Worm (Caenorhabditis elegans) whole organism, L1 larva: ENCODE data around the gene ZK686.2.

ENCODE experiments used
- C16A3.4 ChIP-seq: fragments of 150-350 bp; optimal IDR thresholded peaks from 2 replicates; lab custom pipeline; 2014; ENCODE audit warnings: missing biosample characterization, missing genetic modification characterization
- Y116A8C.19 ChIP-seq: sonication (generic microtip); optimal IDR thresholded peaks from 2 replicates; lab custom pipeline; 2016; ENCODE audit warnings: missing compliant biosample characterization, missing genetic modification characterization, borderline replicate concordance
- alr-1 ChIP-seq: fragments of 200-800 bp; sonication (Bioruptor generic); optimal IDR thresholded peaks from 2 replicates; lab custom pipeline; 2018; ENCODE audit warnings: borderline replicate concordance, mild to moderate bottlenecking, missing genetic modification characterization, missing compliant biosample characterization
- aly-2 ChIP-seq: fragments of 150-350 bp; optimal IDR thresholded peaks from 2 replicates; lab custom pipeline; 2014; ENCODE audit warnings: missing biosample characterization, missing genetic modification characterization
- ama-1 ChIP-seq: fragments of 150-350 bp; optimal IDR thresholded peaks from 2 replicates; lab custom pipeline; 2014
- ceh-63 ChIP-seq: fragments of 200-800 bp; sonication (Bioruptor generic); optimal IDR thresholded peaks from 2 replicates; lab custom pipeline; 2018; ENCODE audit warnings: mild to moderate bottlenecking, missing genetic modification characterization, missing compliant biosample characterization
- ceh-8 ChIP-seq: fragments of 200-800 bp; sonication (Bioruptor generic); optimal IDR thresholded peaks from 2 replicates; lab custom pipeline; 2018; ENCODE audit warnings: mild to moderate bottlenecking, missing genetic modification characterization, moderate library complexity, missing compliant biosample characterization
- ceh-82 ChIP-seq, 3 experiments: fragments of 150-350 bp in 1 of 3; sonication (generic microtip) in 2 of 3; optimal IDR thresholded peaks; 2 replicates each; lab custom pipeline; 2014 to 2017; ENCODE audit warnings: missing biosample characterization in 3 of 3, missing genetic modification characterization in 3 of 3
- dpl-1 ChIP-seq, 3 experiments: fragments of 150-350 bp in 2 of 3; sonication (generic microtip) in 1 of 3; optimal IDR thresholded peaks; 2 replicates each; lab custom pipeline; 2014 to 2017; ENCODE audit warnings: missing biosample characterization in 3 of 3, missing genetic modification characterization in 3 of 3, missing genetic modification reagents in 3 of 3
- dsc-1 ChIP-seq: sonication (generic microtip); optimal IDR thresholded peaks from 2 replicates; lab custom pipeline; 2016; ENCODE audit warnings: mild to moderate bottlenecking, missing genetic modification characterization, missing compliant biosample characterization
- efl-1 ChIP-seq, 4 experiments: fragments of 150-350 bp; optimal IDR thresholded peaks in 3 of 4; peaks in 1 of 4; 1 replicate in 1 of 4; 2 replicates in 3 of 4; lab custom pipeline; 2014; ENCODE audit warnings: missing biosample characterization in 2 of 4, missing genetic modification characterization in 2 of 4, missing genetic modification reagents in 2 of 4
- efl-3 ChIP-seq: fragments of 200-800 bp; sonication (Bioruptor generic); optimal IDR thresholded peaks from 2 replicates; lab custom pipeline; 2018; ENCODE audit warnings: mild to moderate bottlenecking, missing genetic modification characterization, missing compliant biosample characterization
- egl-13 ChIP-seq: sonication (generic microtip); optimal IDR thresholded peaks from 2 replicates; lab custom pipeline; 2016; ENCODE audit warnings: missing genotype, missing genetic modification reagents, missing genetic modification characterization, missing compliant biosample characterization
- ets-5 ChIP-seq: fragments of 200-800 bp; sonication (Bioruptor generic); IDR thresholded peaks from 2 replicates; pipeline ENCODE4 v1.3.6; 2022; ENCODE audit warnings: missing genetic modification characterization, missing compliant biosample characterization
- fos-1 ChIP-seq: fragments of 150-350 bp; optimal IDR thresholded peaks from 2 replicates; lab custom pipeline; 2014; ENCODE audit warnings: missing biosample characterization, missing genetic modification characterization
- grh-1 ChIP-seq: fragments of 200-800 bp; sonication (Bioruptor generic); IDR thresholded peaks from 2 replicates; pipeline ENCODE4 v1.3.6; 2022; ENCODE audit warnings: missing genetic modification reagents, missing genetic modification characterization, missing compliant biosample characterization
- hlh-17 ChIP-seq: fragments of 200-800 bp; sonication (Bioruptor generic); optimal IDR thresholded peaks from 2 replicates; lab custom pipeline; 2018; ENCODE audit warnings: missing genetic modification characterization, mild to moderate bottlenecking, missing compliant biosample characterization, moderate library complexity, borderline replicate concordance
- hpl-2 ChIP-seq: fragments of 150-350 bp; optimal IDR thresholded peaks from 2 replicates; lab custom pipeline; 2014; ENCODE audit warnings: missing biosample characterization, missing genetic modification reagents, missing genetic modification characterization
- irx-1 ChIP-seq: sonication (generic microtip); optimal IDR thresholded peaks from 2 replicates; lab custom pipeline; 2016; ENCODE audit warnings: missing genetic modification characterization, missing compliant biosample characterization
- lin-13 ChIP-seq: fragments of 150-350 bp; optimal IDR thresholded peaks from 2 replicates; lab custom pipeline; 2014; ENCODE audit warnings: missing biosample characterization, missing genetic modification reagents, missing genetic modification characterization
- lin-14 ChIP-seq: fragments of 200-800 bp; sonication (Bioruptor generic); optimal IDR thresholded peaks from 2 replicates; lab custom pipeline; 2018; ENCODE audit warnings: mild to moderate bottlenecking, missing genetic modification characterization, moderate library complexity, missing compliant biosample characterization
- lin-15B ChIP-seq: fragments of 150-350 bp; sonication (generic microtip); optimal IDR thresholded peaks from 3 replicates; lab custom pipeline; 2014; ENCODE audit warnings: missing biosample characterization, missing genetic modification characterization
- lin-35 ChIP-seq, 2 experiments: fragments of 150-350 bp; optimal IDR thresholded peaks; 2 replicates each; lab custom pipeline; 2014; ENCODE audit warnings: missing biosample characterization in 2 of 2, missing genetic modification characterization in 2 of 2, missing genetic modification reagents in 2 of 2
- lir-3 ChIP-seq: sonication (generic microtip); optimal IDR thresholded peaks from 2 replicates; lab custom pipeline; 2016; ENCODE audit warnings: mild to moderate bottlenecking, missing genetic modification characterization, moderate library complexity, missing compliant biosample characterization; ENCODE audit not compliant: poor library complexity
- lsy-2 ChIP-seq, 2 experiments: fragments of 150-350 bp; optimal IDR thresholded peaks; 2 replicates each; lab custom pipeline; 2014; ENCODE audit warnings: missing biosample characterization in 2 of 2, missing genetic modification characterization in 2 of 2
- mab-9 ChIP-seq: fragments of 200-800 bp; sonication (Bioruptor generic); IDR thresholded peaks from 2 replicates; pipeline ENCODE4 v1.3.6; 2022; ENCODE audit warnings: missing genetic modification reagents, missing genetic modification characterization, missing compliant biosample characterization
- mdl-1 ChIP-seq, 2 experiments: fragments of 150-350 bp; optimal IDR thresholded peaks; 2 replicates each; lab custom pipeline; 2014 to 2017; ENCODE audit warnings: missing biosample characterization in 2 of 2, missing genetic modification characterization in 2 of 2, inconsistent platforms in 1 of 2
- mef-2 ChIP-seq: fragments of 150-350 bp; optimal IDR thresholded peaks from 2 replicates; lab custom pipeline; 2014; ENCODE audit warnings: missing biosample characterization, missing genetic modification characterization
- mep-1 ChIP-seq: fragments of 150-350 bp; optimal IDR thresholded peaks from 2 replicates; lab custom pipeline; 2014; ENCODE audit warnings: missing biosample characterization, missing genetic modification characterization
- nhr-12 ChIP-seq: sonication (generic microtip); optimal IDR thresholded peaks from 2 replicates; lab custom pipeline; 2017; ENCODE audit warnings: missing biosample characterization, missing genetic modification characterization
- nhr-237 ChIP-seq: fragments of 150-350 bp; optimal IDR thresholded peaks from 2 replicates; lab custom pipeline; 2014; ENCODE audit warnings: missing biosample characterization, missing genetic modification characterization
- nhr-76 ChIP-seq: sonication (generic microtip); optimal IDR thresholded peaks from 2 replicates; lab custom pipeline; 2017; ENCODE audit warnings: missing biosample characterization, missing genetic modification characterization
- nhr-85 ChIP-seq: sonication (generic microtip); peaks from one replicate; lab custom pipeline; 2016; ENCODE audit warnings: missing genetic modification characterization, inconsistent platforms, missing compliant biosample characterization
- pag-3 ChIP-seq: sonication (generic microtip); optimal IDR thresholded peaks from 2 replicates; lab custom pipeline; 2017; ENCODE audit warnings: missing genetic modification characterization, mild to moderate bottlenecking, missing compliant biosample characterization, antibody characterized with exemption, borderline replicate concordance; ENCODE audit not compliant: insufficient read depth
- rnt-1 ChIP-seq: sonication (generic microtip); optimal IDR thresholded peaks from 2 replicates; lab custom pipeline; 2016; ENCODE audit warnings: mild to moderate bottlenecking, missing genetic modification characterization, moderate library complexity, missing compliant biosample characterization
- skn-1 ChIP-seq: fragments of 150-350 bp; optimal IDR thresholded peaks from 2 replicates; lab custom pipeline; 2014; ENCODE audit warnings: missing biosample characterization, missing genetic modification characterization
- snu-23 ChIP-seq: sonication (generic microtip); optimal IDR thresholded peaks from 2 replicates; lab custom pipeline; 2016; ENCODE audit warnings: missing genetic modification characterization, missing compliant biosample characterization
- sox-4 ChIP-seq: sonication (generic microtip); optimal IDR thresholded peaks from 2 replicates; lab custom pipeline; 2016; ENCODE audit warnings: missing genetic modification characterization, missing compliant biosample characterization
- sup-37 ChIP-seq: fragments of 200-800 bp; sonication (Bioruptor generic); optimal IDR thresholded peaks from 2 replicates; lab custom pipeline; 2018; ENCODE audit warnings: mild to moderate bottlenecking, missing genetic modification characterization, missing compliant biosample characterization
- tlp-1 ChIP-seq: fragments of 150-350 bp; optimal IDR thresholded peaks from 2 replicates; lab custom pipeline; 2014; ENCODE audit warnings: missing biosample characterization, missing genetic modification characterization
- unc-130 ChIP-seq: fragments of 150-350 bp; optimal IDR thresholded peaks from 2 replicates; lab custom pipeline; 2017; ENCODE audit warnings: missing biosample characterization, missing genetic modification characterization, inconsistent platforms
- unc-30 ChIP-seq: sonication (generic microtip); optimal IDR thresholded peaks from 2 replicates; lab custom pipeline; 2017; ENCODE audit warnings: missing biosample characterization, missing genetic modification characterization
- unc-62 ChIP-seq: fragments of 150-350 bp; optimal IDR thresholded peaks from 2 replicates; lab custom pipeline; 2014; ENCODE audit warnings: missing biosample characterization, missing genetic modification reagents, missing genetic modification characterization
- unc-86 ChIP-seq: sonication (generic microtip); optimal IDR thresholded peaks from 2 replicates; lab custom pipeline; 2016; ENCODE audit warnings: missing genetic modification characterization, missing compliant biosample characterization
- unc-98 ChIP-seq: fragments of 200-800 bp; sonication (Bioruptor generic); IDR thresholded peaks from 2 replicates; pipeline ENCODE4 v1.3.6; 2022; ENCODE audit warnings: missing genetic modification characterization, missing compliant biosample characterization
- vab-15 ChIP-seq: sonication (generic microtip); optimal IDR thresholded peaks from 2 replicates; lab custom pipeline; 2017; ENCODE audit warnings: missing genotype, mild to moderate bottlenecking, missing genetic modification characterization, missing compliant biosample characterization
- zag-1 ChIP-seq: fragments of 150-350 bp; optimal IDR thresholded peaks from 2 replicates; lab custom pipeline; 2014; ENCODE audit warnings: missing biosample characterization, missing genetic modification characterization

Gene ZK686.2

DNA sequence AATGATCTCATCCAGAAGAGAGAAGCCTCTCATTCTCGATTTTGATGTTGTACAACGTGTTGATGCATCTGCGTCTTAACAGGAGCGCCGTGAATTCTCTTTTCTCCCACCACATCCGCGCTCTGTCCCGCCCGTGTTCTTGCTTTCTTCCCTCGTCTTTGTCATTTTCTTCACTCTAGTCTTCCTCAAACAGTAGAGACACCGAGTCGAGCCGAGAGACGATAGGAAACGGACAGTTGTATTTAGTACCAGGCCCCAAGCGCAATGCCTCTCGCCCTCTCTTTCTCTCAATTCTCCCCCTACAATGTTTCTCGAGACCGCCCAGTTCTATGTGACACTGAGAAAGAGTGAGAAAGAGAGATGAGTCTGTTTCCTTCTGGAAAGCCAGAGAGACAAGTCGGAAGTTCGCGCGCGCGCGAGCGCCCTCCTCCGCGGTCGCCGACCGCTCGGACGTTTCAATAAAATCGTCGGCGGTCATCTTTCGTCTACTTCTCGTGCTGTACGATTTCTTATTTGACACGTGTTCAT, 36.3 kb downstream of the ZK686.2 start, which contains the start of gene ZK112.4 (continued):
- TF ChIP-seq egl-13: peak; percentile 16
- peak in 2 of 3 experiments; percentile 32 to 56 for TF ChIP-seq ceh-82 (tag; optimal IDR thresholded peaks at IDR 0.05; lab: Kevin White, UChicago)
- peak; percentile 36 for TF ChIP-seq C16A3.4 (tag; lab: Kevin White, UChicago)
- no peak for TF ChIP-seq efl-3 (GFP tag; lab: Kevin White, UChicago)
- TF ChIP-seq nhr-85 (tag; lab: Kevin White, UChicago): peak; percentile 73
- peak; percentile 60 for TF ChIP-seq lin-13 (GFP tag; lab: Kevin White, UChicago)
- TF ChIP-seq sup-37 (GFP tag; lab: Kevin White, UChicago): no peak
- TF ChIP-seq irx-1 (tag; lab: Kevin White, UChicago): peak; percentile 39
- no peak for TF ChIP-seq fos-1 (tag; lab: Kevin White, UChicago)
- TF ChIP-seq dpl-1 (GFP tag; optimal IDR thresholded peaks at IDR 0.05; lab: Kevin White, UChicago): peak; percentile 24 to 46 (median 28)
- TF ChIP-seq efl-1 (optimal IDR thresholded peaks at IDR 0.05; lab: Kevin White, UChicago): peak; percentile 40 to 44
- peak; percentile 30 to 91 for TF ChIP-seq efl-1 (GFP tag; optimal IDR thresholded peaks at IDR 0.05 in 1 of 2; lab: Kevin White, UChicago)
- peak; percentile 62 for TF ChIP-seq skn-1 (tag; lab: Kevin White, UChicago)
- no peak for TF ChIP-seq lir-3 (tag; lab: Kevin White, UChicago)
- TF ChIP-seq aly-2 (tag; lab: Kevin White, UChicago): no peak
- TF ChIP-seq grh-1 (GFP tag; lab: Robert Waterston, UW): no peak
- no peak for TF ChIP-seq nhr-12
- no peak for TF ChIP-seq unc-130
- TF ChIP-seq lsy-2 (tag; optimal IDR thresholded peaks at IDR 0.05; lab: Kevin White, UChicago): peak; percentile 48 to 68
- peak; percentile 43 for TF ChIP-seq dsc-1 (tag; lab: Kevin White, UChicago)
- TF ChIP-seq ets-5 (GFP tag; lab: Robert Waterston, UW): no peak
- no peak for TF ChIP-seq alr-1
- TF ChIP-seq vab-15 (tag; lab: Kevin White, UChicago): no peak
- no peak for TF ChIP-seq unc-30
- peak in 1 of 2 experiments; percentile 20 for TF ChIP-seq mdl-1 (tag; optimal IDR thresholded peaks at IDR 0.05; lab: Kevin White, UChicago)
- TF ChIP-seq mep-1 (tag; lab: Kevin White, UChicago): peak; percentile 74
- TF ChIP-seq ceh-63 (GFP tag; lab: Kevin White, UChicago): no peak
- no peak for TF ChIP-seq zag-1 (tag; lab: Kevin White, UChicago)
- TF ChIP-seq pag-3 (tag; lab: Kevin White, UChicago): no peak
- TF ChIP-seq tlp-1 (tag; lab: Kevin White, UChicago): no peak
- TF ChIP-seq lin-15B (tag; lab: Kevin White, UChicago): no peak
- TF ChIP-seq lin-35 (GFP tag; optimal IDR thresholded peaks at IDR 0.05; lab: Kevin White, UChicago): peak; percentile 28 to 33
- TF ChIP-seq, all 84 proteins: peak for 35

DNA sequence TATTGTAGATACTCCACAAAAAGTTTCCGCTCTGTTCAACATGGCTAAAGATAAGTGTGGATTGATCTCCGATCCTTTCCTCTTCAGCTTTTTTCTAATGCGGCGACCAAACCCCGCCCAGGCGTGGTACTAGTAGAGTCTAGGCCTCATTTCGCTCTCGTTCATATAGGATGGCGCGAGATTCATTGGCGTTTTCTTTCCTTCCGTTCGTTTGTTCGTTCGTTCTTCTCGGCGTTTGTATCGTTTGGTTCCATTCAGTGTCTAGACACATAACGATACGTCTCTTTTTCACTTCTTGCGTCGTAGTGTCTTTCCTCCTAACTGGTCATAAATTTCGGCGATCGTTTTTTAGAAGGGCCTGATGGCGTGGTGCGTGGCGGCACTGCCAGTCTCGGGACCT, 36.8 kb downstream of the ZK686.2 start:
- peak; percentile 3 for TF ChIP-seq ama-1
- TF ChIP-seq rnt-1: no peak

DNA sequence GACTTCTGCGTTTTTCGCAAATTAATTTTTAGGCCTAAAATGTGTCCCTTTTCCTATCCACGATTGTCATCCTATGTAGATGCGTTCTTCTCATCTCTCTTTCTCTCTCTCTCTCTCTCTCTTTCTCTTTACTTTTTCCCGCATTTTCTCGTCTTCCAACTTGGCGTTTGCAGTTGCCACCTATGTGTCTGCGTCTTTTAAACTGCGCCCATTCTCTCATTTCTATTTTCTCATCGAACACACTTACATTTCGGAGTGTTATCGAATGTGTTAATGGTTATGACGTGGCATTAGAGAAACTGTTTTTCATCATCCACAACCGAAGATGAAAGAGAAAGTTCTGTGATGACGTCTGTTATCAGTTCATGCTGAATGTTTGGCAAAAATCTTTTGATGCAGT, 37.4 kb downstream of the ZK686.2 start:
- TF ChIP-seq mab-9: no peak
- no peak for TF ChIP-seq aly-2 (tag; lab: Kevin White, UChicago)
- TF ChIP-seq lin-15B (tag; lab: Kevin White, UChicago): no peak
- TF ChIP-seq unc-62 (GFP tag; lab: Kevin White, UChicago): no peak
- TF ChIP-seq dsc-1 (tag; lab: Kevin White, UChicago): no peak
- TF ChIP-seq snu-23: peak; percentile 71
- TF ChIP-seq sox-4: no peak
- no peak for TF ChIP-seq pag-3 (tag; lab: Kevin White, UChicago)
- TF ChIP-seq unc-98 (GFP tag; lab: Robert Waterston, UW): no peak
- peak; percentile 23 to 55 for TF ChIP-seq efl-1 (optimal IDR thresholded peaks at IDR 0.05; lab: Kevin White, UChicago)
- TF ChIP-seq efl-1 (GFP tag; optimal IDR thresholded peaks at IDR 0.05 in 1 of 2; lab: Kevin White, UChicago): peak in 1 of 2 experiments; percentile 83
- TF ChIP-seq lin-14 (GFP tag; lab: Kevin White, UChicago): peak; percentile 90
- no peak for TF ChIP-seq mef-2 (tag; lab: Kevin White, UChicago)
- TF ChIP-seq nhr-12: no peak
- no peak for TF ChIP-seq hpl-2 (GFP tag; lab: Kevin White, UChicago)
- TF ChIP-seq ceh-8 (GFP tag; lab: Kevin White, UChicago): no peak
- peak; percentile 18 to 25 for TF ChIP-seq lin-35 (GFP tag; optimal IDR thresholded peaks at IDR 0.05; lab: Kevin White, UChicago)
- no peak for TF ChIP-seq hlh-17
- TF ChIP-seq Y116A8C.19 (tag; lab: Kevin White, UChicago): no peak
- no peak for TF ChIP-seq nhr-237 (tag; lab: Kevin White, UChicago)
- peak; percentile 23 for TF ChIP-seq fos-1 (tag; lab: Kevin White, UChicago)
- TF ChIP-seq unc-86 (tag; lab: Kevin White, UChicago): no peak
- no peak for TF ChIP-seq nhr-76 (tag; lab: Kevin White, UChicago)
- peak in 1 of 2 experiments; percentile 5 for TF ChIP-seq mdl-1 (tag; optimal IDR thresholded peaks at IDR 0.05; lab: Kevin White, UChicago)
